Worm (Caenorhabditis elegans) whole organism, young adult: ENCODE results near the gene fbxc-34.
"Not testable (repeated sequence)": the region's sequence is repeated elsewhere in the genome, so short reads cannot be mapped to it uniquely, and the experiment has no call there.

Experiments
- B0261.1 ChIP-seq: sonication (generic microtip); optimal IDR thresholded peaks from 2 replicates; lab custom pipeline; 2016; ENCODE audit warnings: mild to moderate bottlenecking, missing genetic modification characterization, moderate library complexity, missing compliant biosample characterization
- C17E4.6 ChIP-seq: fragments of 200-800 bp; sonication (Bioruptor generic); IDR thresholded peaks from 2 replicates; pipeline ENCODE4 v1.3.6; 2022; ENCODE audit warnings: missing genetic modification reagents, missing genetic modification characterization, missing compliant biosample characterization
- F10E7.11 ChIP-seq: sonication (generic microtip); optimal IDR thresholded peaks from 2 replicates; lab custom pipeline; 2017; ENCODE audit warnings: mild to moderate bottlenecking, missing genetic modification characterization, moderate library complexity, missing compliant biosample characterization
- F33H1.4 ChIP-seq: fragments of 200-800 bp; sonication (Bioruptor generic); IDR thresholded peaks from 2 replicates; pipeline ENCODE4 v1.3.6; 2022; ENCODE audit warnings: missing genetic modification reagents, missing genetic modification characterization, missing compliant biosample characterization
- F57C9.4 ChIP-seq: sonication (generic microtip); optimal IDR thresholded peaks from 2 replicates; lab custom pipeline; 2017; ENCODE audit warnings: mild to moderate bottlenecking, missing genetic modification characterization, missing compliant biosample characterization
- T26A5.8 ChIP-seq: sonication (generic microtip); optimal IDR thresholded peaks from 2 replicates; lab custom pipeline; 2016; ENCODE audit warnings: missing genetic modification characterization, missing compliant biosample characterization
- Y95B8A.8 ChIP-seq: fragments of 200-800 bp; sonication (Bioruptor generic); IDR thresholded peaks from 2 replicates; pipeline ENCODE4 v1.3.6; 2022; ENCODE audit warnings: missing genetic modification reagents, missing genetic modification characterization, missing compliant biosample characterization
- ama-1 ChIP-seq, 3 experiments: fragments of 150-350 bp in 1 of 3; sonication (generic microtip) in 2 of 3; optimal IDR thresholded peaks; 2 replicates each; lab custom pipeline; 2014 to 2018; ENCODE audit warnings: missing biosample characterization in 2 of 3, missing genetic modification characterization in 2 of 3, missing genetic modification reagents in 2 of 3
- attf-3 ChIP-seq: fragments of 200-800 bp; sonication (Bioruptor generic); conservative IDR thresholded peaks from 2 replicates; pipeline ENCODE4 v1.3.6; 2022; ENCODE audit warnings: missing genetic modification reagents, missing genetic modification characterization, missing compliant biosample characterization
- ceh-58 ChIP-seq: fragments of 200-800 bp; sonication (Bioruptor generic); IDR thresholded peaks from 2 replicates; pipeline ENCODE4 v1.3.6; 2022; ENCODE audit warnings: missing genetic modification characterization, missing compliant biosample characterization
- ceh-91 ChIP-seq: fragments of 200-800 bp; sonication (Bioruptor generic); IDR thresholded peaks from 2 replicates; pipeline ENCODE4 v1.3.6; 2022; ENCODE audit warnings: missing genetic modification reagents, missing genetic modification characterization, missing compliant biosample characterization
- dox-1 ChIP-seq: fragments of 200-800 bp; sonication (Bioruptor generic); IDR thresholded peaks from 2 replicates; pipeline ENCODE4 v1.3.6; 2022; ENCODE audit warnings: missing genetic modification reagents, missing genetic modification characterization, missing compliant biosample characterization
- egl-18 ChIP-seq: fragments of 200-800 bp; sonication (Bioruptor generic); IDR thresholded peaks from 2 replicates; pipeline ENCODE4 v1.3.6; 2022; ENCODE audit warnings: missing genetic modification reagents, missing genetic modification characterization, missing compliant biosample characterization
- ets-4 ChIP-seq: fragments of 200-800 bp; sonication (Bioruptor generic); optimal IDR thresholded peaks from 2 replicates; lab custom pipeline; 2018; ENCODE audit warnings: mild to moderate bottlenecking, missing genetic modification characterization, missing compliant biosample characterization
- hrde-1 ChIP-seq: sonication (generic microtip); optimal IDR thresholded peaks from 2 replicates; lab custom pipeline; 2016; ENCODE audit warnings: missing genetic modification characterization, mild to moderate bottlenecking, missing compliant biosample characterization, moderate library complexity, missing genotype, missing genetic modification reagents, borderline replicate concordance
- lag-1 ChIP-seq: fragments of 200-800 bp; sonication (Bioruptor generic); IDR thresholded peaks from 2 replicates; pipeline ENCODE4 v1.3.6; 2022; ENCODE audit warnings: missing genetic modification reagents, missing genetic modification characterization, missing compliant biosample characterization
- let-607 ChIP-seq, 2 experiments: fragments of 200-800 bp in 1 of 2; sonication (Bioruptor generic) in 1 of 2; sonication (generic microtip) in 1 of 2; optimal IDR thresholded peaks; 2 replicates each; lab custom pipeline; 2016 to 2018; ENCODE audit warnings: mild to moderate bottlenecking in 2 of 2, missing compliant biosample characterization in 2 of 2, missing genetic modification characterization in 2 of 2, moderate library complexity in 2 of 2, missing genotype in 1 of 2
- lin-26 ChIP-seq: fragments of 200-800 bp; sonication (Bioruptor generic); IDR thresholded peaks from 2 replicates; pipeline ENCODE4 v1.3.6; 2022; ENCODE audit warnings: missing genetic modification reagents, missing genetic modification characterization, missing compliant biosample characterization
- lin-40 ChIP-seq: sonication (generic microtip); optimal IDR thresholded peaks from 2 replicates; lab custom pipeline; 2016; ENCODE audit warnings: missing genetic modification characterization, mild to moderate bottlenecking, missing compliant biosample characterization, missing genotype, missing genetic modification reagents
- lsy-27 ChIP-seq: sonication (generic microtip); optimal IDR thresholded peaks from 2 replicates; lab custom pipeline; 2017; ENCODE audit warnings: missing genetic modification characterization, mild to moderate bottlenecking, missing compliant biosample characterization, antibody characterized with exemption, missing genotype, borderline replicate concordance; ENCODE audit not compliant: insufficient read depth
- madf-10 ChIP-seq: sonication (generic microtip); optimal IDR thresholded peaks from 2 replicates; lab custom pipeline; 2016; ENCODE audit warnings: mild to moderate bottlenecking, missing genetic modification characterization, missing compliant biosample characterization
- madf-3 ChIP-seq: fragments of 200-800 bp; sonication (Bioruptor generic); IDR thresholded peaks from 2 replicates; pipeline ENCODE4 v1.3.6; 2022; ENCODE audit warnings: missing genetic modification reagents, missing genetic modification characterization, missing compliant biosample characterization
- madf-6 ChIP-seq: fragments of 200-800 bp; sonication (Bioruptor generic); IDR thresholded peaks from 2 replicates; pipeline ENCODE4 v1.3.6; 2022; ENCODE audit warnings: missing genetic modification reagents, missing genetic modification characterization, missing compliant biosample characterization
- mcd-1 ChIP-seq: fragments of 200-800 bp; sonication (Bioruptor generic); IDR thresholded peaks from 2 replicates; pipeline ENCODE4 v1.3.6; 2022; ENCODE audit warnings: missing genetic modification reagents, missing genetic modification characterization, missing compliant biosample characterization
- nhr-27 ChIP-seq: fragments of 200-800 bp; sonication (Bioruptor generic); optimal IDR thresholded peaks from 2 replicates; lab custom pipeline; 2018; ENCODE audit warnings: mild to moderate bottlenecking, missing genetic modification characterization, moderate library complexity, missing compliant biosample characterization
- pha-4 ChIP-seq: fragments of 150-350 bp; sonication (generic microtip); optimal IDR thresholded peaks from 2 replicates; lab custom pipeline; 2014; ENCODE audit warnings: missing biosample characterization, missing genetic modification reagents, missing genetic modification characterization
- rcor-1 ChIP-seq: fragments of 200-800 bp; sonication (Bioruptor generic); IDR thresholded peaks from 2 replicates; pipeline ENCODE4 v1.3.6; 2022; ENCODE audit warnings: missing genetic modification reagents, missing genetic modification characterization, missing compliant biosample characterization
- repo-1 ChIP-seq: sonication (generic microtip); optimal IDR thresholded peaks from 2 replicates; lab custom pipeline; 2017; ENCODE audit warnings: mild to moderate bottlenecking, missing genetic modification characterization, missing compliant biosample characterization
- sea-2 ChIP-seq: fragments of 200-800 bp; sonication (Bioruptor generic); IDR thresholded peaks from 2 replicates; pipeline ENCODE4 v1.3.6; 2022; ENCODE audit warnings: missing genetic modification characterization, missing compliant biosample characterization
- snpc-4 ChIP-seq, 5 experiments: fragments of 150-350 bp in 1 of 5; sonication (generic microtip) in 4 of 5; optimal IDR thresholded peaks; 2 replicates each; lab custom pipeline; 2014 to 2018; ENCODE audit warnings: missing genetic modification characterization in 5 of 5, missing biosample characterization in 3 of 5, antibody characterized with exemption in 2 of 5, mild to moderate bottlenecking in 2 of 5, missing compliant biosample characterization in 2 of 5, missing genotype in 2 of 5, moderate library complexity in 2 of 5, missing genetic modification reagents in 1 of 5
- somi-1 ChIP-seq: fragments of 200-800 bp; sonication (Bioruptor generic); optimal IDR thresholded peaks from 2 replicates; lab custom pipeline; 2018; ENCODE audit warnings: mild to moderate bottlenecking, missing genetic modification characterization, missing compliant biosample characterization
- unc-62 ChIP-seq: fragments of 150-350 bp; optimal IDR thresholded peaks from 2 replicates; lab custom pipeline; 2014; ENCODE audit warnings: missing biosample characterization, missing genetic modification reagents, missing genetic modification characterization
- zfh-2 ChIP-seq: fragments of 200-800 bp; sonication (Bioruptor generic); conservative IDR thresholded peaks from 2 replicates; pipeline ENCODE4 v1.3.6; 2022; ENCODE audit warnings: missing genetic modification reagents, missing genetic modification characterization, missing compliant biosample characterization
- ztf-18 ChIP-seq: sonication (generic microtip); optimal IDR thresholded peaks from 2 replicates; lab custom pipeline; 2016; ENCODE audit warnings: missing genotype, mild to moderate bottlenecking, missing genetic modification characterization, missing compliant biosample characterization
- ztf-25 ChIP-seq: fragments of 200-800 bp; sonication (Bioruptor generic); IDR thresholded peaks from 2 replicates; pipeline ENCODE4 v1.3.6; 2022; ENCODE audit warnings: missing genetic modification reagents, missing genetic modification characterization, missing compliant biosample characterization
- ztf-3 ChIP-seq: fragments of 200-800 bp; sonication (Bioruptor generic); optimal IDR thresholded peaks from 2 replicates; lab custom pipeline; 2018; ENCODE audit warnings: mild to moderate bottlenecking, missing genetic modification characterization, missing compliant biosample characterization

fbxc-34 gene

ce11 chrII:960218-960617, 29.2 kb downstream of the fbxc-34 start, which contains the start of the genes C32B5.18 and C32B5.7:
Gene C32B5.18, plus strand, starts transcription at chrII:960518.
Gene C32B5.7, plus strand, starts transcription at chrII:960528.
- TF ChIP-seq F10E7.11 (tag; lab: Kevin White, UChicago) (no peak), unc-62 (GFP tag; lab: Kevin White, UChicago) (no peak), mcd-1 (no peak), rcor-1 (GFP tag; lab: Robert Waterston, UW) (no peak), hrde-1 (no peak), lsy-27 (tag; lab: Kevin White, UChicago) (no peak), egl-18 (GFP tag; lab: Robert Waterston, UW) (0 out of 2 replicates have a peak, but pooled peaks have one; percentile 29), madf-10 (tag; lab: Kevin White, UChicago) (no peak), madf-3 (GFP tag; lab: Robert Waterston, UW) (0 out of 2 replicates have a peak, but pooled peaks have one; percentile 36)

- TF ChIP-seq lin-26 (GFP tag; lab: Robert Waterston, UW) (0 out of 2 replicates have a peak, but pooled peaks have one; percentile 24), pha-4 (tag; lab: Kevin White, UChicago) (no peak), ceh-91 (GFP tag; lab: Robert Waterston, UW) (no peak), ztf-18 (no peak)
Measured at ce11 chrII:961961-962360, 31.0 kb downstream of the fbxc-34 start, which contains the start of gene C32B5.13. Gene C32B5.13, minus strand, starts transcription at chrII:962061.

- TF ChIP-seq ztf-3 (GFP tag; lab: Kevin White, UChicago); sea-2 (GFP tag; lab: Robert Waterston, UW); lin-26 (GFP tag; lab: Robert Waterston, UW): not testable (repeated sequence)
- TF ChIP-seq, all 124 proteins: peak for 0; not testable (repeated sequence) for 124
Measured at ce11 chrII:966962-967361, 36.0 kb downstream of the fbxc-34 start, which contains the start of gene fbxc-18. Gene fbxc-18, minus strand, starts transcription at chrII:967062.

ce11 chrII:968106-968505, 37.1 kb downstream of the fbxc-34 start, which contains the start of gene C32B5.6:
Gene C32B5.6, plus strand, starts transcription at chrII:968406.
- not testable (repeated sequence) for TF ChIP-seq dox-1; ztf-18; nhr-27 (tag; lab: Kevin White, UChicago)

- TF ChIP-seq ceh-58: no peak
- no peak for TF ChIP-seq T26A5.8 (tag; lab: Kevin White, UChicago)
- no peak for TF ChIP-seq snpc-4 (GFP tag; optimal IDR thresholded peaks at IDR 0.05; lab: Kevin White, UChicago)
- TF ChIP-seq snpc-4 (tag; optimal IDR thresholded peaks at IDR 0.05; lab: Kevin White, UChicago): no peak
- TF ChIP-seq madf-6 (GFP tag; lab: Robert Waterston, UW): no peak
- no peak for TF ChIP-seq lin-40
- TF ChIP-seq Y95B8A.8 (GFP tag; lab: Robert Waterston, UW): no peak
- TF ChIP-seq ets-4 (GFP tag; lab: Kevin White, UChicago): no peak
- no peak for TF ChIP-seq let-607 (tag; optimal IDR thresholded peaks at IDR 0.05; lab: Kevin White, UChicago)
- TF ChIP-seq C17E4.6 (GFP tag; lab: Robert Waterston, UW): no peak
- no peak for TF ChIP-seq B0261.1 (tag; lab: Kevin White, UChicago)
- TF ChIP-seq repo-1: no peak
- no peak for TF ChIP-seq ama-1 (optimal IDR thresholded peaks at IDR 0.05; lab: Kevin White, UChicago)
- no peak for TF ChIP-seq ama-1 (GFP tag; optimal IDR thresholded peaks at IDR 0.05; lab: Kevin White, UChicago)
- no peak for TF ChIP-seq F57C9.4 (tag; lab: Kevin White, UChicago)
- TF ChIP-seq lag-1 (GFP tag; lab: Robert Waterston, UW): no peak
- TF ChIP-seq ztf-25 (GFP tag; lab: Robert Waterston, UW): no peak
- no peak for TF ChIP-seq somi-1 (GFP tag; lab: Kevin White, UChicago)
- TF ChIP-seq attf-3 (GFP tag; lab: Robert Waterston, UW): no peak
- TF ChIP-seq zfh-2: no peak
- no peak for TF ChIP-seq madf-10 (tag; lab: Kevin White, UChicago)
- no peak for TF ChIP-seq F33H1.4
Measured at ce11 chrII:972850-973249, 41.9 kb downstream of the fbxc-34 start, which contains the start of gene C32B5.15. Gene C32B5.15, minus strand, starts transcription at chrII:972950.
